Fruit fly (Drosophila melanogaster) whole organism, embryonic: Measurements from ENCODE around the gene CG4949.

Source experiments
- Atf6 ChIP-seq: fragments of 200-800 bp; sonication (Bioruptor generic); IDR thresholded peaks from 2 replicates; pipeline ENCODE4 v1.3.6; 2022; ENCODE audit warnings: missing biosample characterization, missing genetic modification characterization
- B-H2 ChIP-seq: fragments of 200-800 bp; sonication (Bioruptor generic); optimal IDR thresholded peaks from 2 replicates; lab custom pipeline; 2018; ENCODE audit warnings: missing biosample characterization, mild to moderate bottlenecking, missing genetic modification characterization
- CG10366 ChIP-seq: fragments of 200-800 bp; sonication (Bioruptor generic); IDR thresholded peaks from 2 replicates; pipeline ENCODE4 v1.3.6; 2022; ENCODE audit warnings: missing biosample characterization, missing genetic modification characterization
- CG10565 ChIP-seq: fragments of 200-800 bp; sonication (Bioruptor generic); optimal IDR thresholded peaks from 3 replicates; lab custom pipeline; 2016; ENCODE audit warnings: missing biosample characterization, mild to moderate bottlenecking, missing genetic modification characterization
- CG11504 ChIP-seq: fragments of 200-800 bp; sonication (Bioruptor generic); optimal IDR thresholded peaks from 3 replicates; lab custom pipeline; 2019; ENCODE audit warnings: missing biosample characterization, mild to moderate bottlenecking, missing genetic modification characterization, moderate library complexity
- CG13775 ChIP-seq: fragments of 200-800 bp; sonication (Bioruptor generic); optimal IDR thresholded peaks from 3 replicates; lab custom pipeline; 2017; ENCODE audit warnings: missing biosample characterization, mild to moderate bottlenecking, missing genetic modification characterization
- CG13894 ChIP-seq: fragments of 200-800 bp; sonication (Bioruptor generic); optimal IDR thresholded peaks from 3 replicates; lab custom pipeline; 2018; ENCODE audit warnings: missing biosample characterization, mild to moderate bottlenecking, missing genetic modification characterization, moderate library complexity
- CG15011 ChIP-seq: fragments of 200-800 bp; sonication (Bioruptor generic); optimal IDR thresholded peaks from 3 replicates; lab custom pipeline; 2018; ENCODE audit warnings: missing biosample characterization, mild to moderate bottlenecking, missing genetic modification characterization
- CG1602 ChIP-seq: fragments of 200-800 bp; sonication (Bioruptor generic); optimal IDR thresholded peaks from 3 replicates; lab custom pipeline; 2016; ENCODE audit warnings: missing biosample characterization, missing genetic modification characterization
- CG1792 ChIP-seq: fragments of 200-800 bp; sonication (Bioruptor generic); optimal IDR thresholded peaks from 2 replicates; lab custom pipeline; 2016; ENCODE audit warnings: missing biosample characterization, missing genetic modification characterization
- CG18262 ChIP-seq: fragments of 200-800 bp; optimal IDR thresholded peaks from 3 replicates; lab custom pipeline; 2019; ENCODE audit warnings: missing biosample characterization, mild to moderate bottlenecking, missing genetic modification characterization, moderate library complexity
- CG2120 ChIP-seq: fragments of 200-800 bp; sonication (Bioruptor generic); optimal IDR thresholded peaks from 3 replicates; lab custom pipeline; 2016; ENCODE audit warnings: missing biosample characterization, missing genetic modification characterization
- CG4328 ChIP-seq: fragments of 200-800 bp; sonication (Bioruptor generic); optimal IDR thresholded peaks from 3 replicates; lab custom pipeline; 2017; ENCODE audit warnings: missing biosample characterization, missing genetic modification reagents, missing genetic modification characterization
- CG8388 ChIP-seq: fragments of 200-800 bp; sonication (Bioruptor generic); optimal IDR thresholded peaks from 2 replicates; lab custom pipeline; 2019; ENCODE audit warnings: missing biosample characterization, mild to moderate bottlenecking, missing genetic modification characterization, moderate library complexity
- CTCF ChIP-seq: fragments of 200-800 bp; sonication (Bioruptor generic); optimal IDR thresholded peaks from 2 replicates; lab custom pipeline; 2017; ENCODE audit warnings: missing biosample characterization, mild to moderate bottlenecking, missing genetic modification characterization, moderate library complexity
- Dip3 ChIP-seq: fragments of 200-800 bp; sonication (Bioruptor generic); optimal IDR thresholded peaks from 3 replicates; lab custom pipeline; 2016; ENCODE audit warnings: missing biosample characterization, missing genetic modification characterization
- Ets97D ChIP-seq: fragments of 200-800 bp; sonication (Bioruptor generic); optimal IDR thresholded peaks from 3 replicates; lab custom pipeline; 2016; ENCODE audit warnings: missing biosample characterization, missing genetic modification characterization
- H2.0 ChIP-seq: fragments of 200-800 bp; sonication (Bioruptor generic); IDR thresholded peaks from 2 replicates; pipeline ENCODE4 v1.3.6; 2022; ENCODE audit warnings: missing biosample characterization, missing genetic modification characterization
- HLH3B ChIP-seq: fragments of 200-800 bp; sonication (Bioruptor generic); IDR thresholded peaks from 2 replicates; pipeline ENCODE4 v1.3.6; 2022; ENCODE audit warnings: missing biosample characterization, missing genetic modification characterization
- Hr51 ChIP-seq, 2 experiments: fragments of 200-800 bp; sonication (Bioruptor generic); optimal IDR thresholded peaks; 2 replicates in 1 of 2; 3 replicates in 1 of 2; lab custom pipeline; 2016 to 2018; ENCODE audit warnings: missing biosample characterization in 2 of 2, missing genetic modification characterization in 2 of 2, mild to moderate bottlenecking in 1 of 2, moderate library complexity in 1 of 2
- Hr78 ChIP-seq, 2 experiments: fragments of 200-800 bp in 1 of 2; fragments of >200 bp in 1 of 2; sonication (Bioruptor generic) in 1 of 2; optimal IDR thresholded peaks; 2 replicates each; lab custom pipeline; 2017 to 2019; ENCODE audit warnings: missing biosample characterization in 2 of 2, missing genetic modification characterization in 2 of 2, mild to moderate bottlenecking in 1 of 2, moderate library complexity in 1 of 2
- Lim3 ChIP-seq: fragments of 200-800 bp; sonication (Bioruptor generic); IDR thresholded peaks from 2 replicates; pipeline ENCODE4 v1.3.6; 2022; ENCODE audit warnings: missing biosample characterization, missing genetic modification characterization
- Lpt ChIP-seq: fragments of >200 bp; optimal IDR thresholded peaks from 2 replicates; lab custom pipeline; 2018; ENCODE audit warnings: missing biosample characterization, missing genetic modification characterization
- MTF-1 ChIP-seq: fragments of 200-800 bp; sonication (Bioruptor generic); optimal IDR thresholded peaks from 2 replicates; lab custom pipeline; 2018; ENCODE audit warnings: missing biosample characterization, mild to moderate bottlenecking, missing genetic modification characterization, borderline replicate concordance
- Max ChIP-seq: fragments of 200-800 bp; sonication (Bioruptor generic); optimal IDR thresholded peaks from 2 replicates; lab custom pipeline; 2016; ENCODE audit warnings: missing biosample characterization, mild to moderate bottlenecking, missing genetic modification characterization
- Med ChIP-seq: fragments of 200-800 bp; sonication (Bioruptor generic); peaks from one replicate; lab custom pipeline; 2016; ENCODE audit warnings: missing biosample characterization, missing genetic modification characterization, mild to moderate bottlenecking, inconsistent platforms, moderate library complexity
- NFAT ChIP-seq: fragments of 200-800 bp; sonication (Bioruptor generic); IDR thresholded peaks from 2 replicates; pipeline ENCODE4 v1.3.6; 2022; ENCODE audit warnings: missing biosample characterization, missing genetic modification characterization
- PHDP ChIP-seq: fragments of 200-800 bp; sonication (Bioruptor generic); optimal IDR thresholded peaks from 3 replicates; lab custom pipeline; 2018; ENCODE audit warnings: missing biosample characterization, mild to moderate bottlenecking, missing genetic modification characterization, moderate library complexity
- Rfx ChIP-seq: fragments of 200-800 bp; sonication (Bioruptor generic); IDR thresholded peaks from 2 replicates; pipeline ENCODE4 v1.3.6; 2022; ENCODE audit warnings: missing biosample characterization, missing genetic modification characterization
- Sin3A ChIP-seq: fragments of >200 bp; optimal IDR thresholded peaks from 2 replicates; lab custom pipeline; 2018
- Sry-β ChIP-seq: fragments of 200-800 bp; sonication (Bioruptor generic); optimal IDR thresholded peaks from 2 replicates; lab custom pipeline; 2018; ENCODE audit warnings: missing biosample characterization, mild to moderate bottlenecking, missing genetic modification characterization, moderate library complexity
- Usf ChIP-seq: fragments of 200-800 bp; sonication (Bioruptor generic); optimal IDR thresholded peaks from 2 replicates; lab custom pipeline; 2017; ENCODE audit warnings: missing genotype, missing biosample characterization, missing genetic modification characterization
- Xrp1 ChIP-seq: fragments of 200-800 bp; sonication (Bioruptor generic); IDR thresholded peaks from 2 replicates; pipeline ENCODE4 v1.3.6; 2022; ENCODE audit warnings: missing biosample characterization, missing genetic modification characterization
- ap ChIP-seq: fragments of 200-800 bp; sonication (Bioruptor generic); IDR thresholded peaks from 2 replicates; pipeline ENCODE4 v1.3.6; 2022; ENCODE audit warnings: missing biosample characterization, missing genetic modification characterization
- cad ChIP-seq: fragments of >200 bp; optimal IDR thresholded peaks from 2 replicates; lab custom pipeline; 2017; ENCODE audit warnings: missing biosample characterization, missing genetic modification characterization
- chinmo ChIP-seq: fragments of 200-800 bp; sonication (Bioruptor generic); IDR thresholded peaks from 4 replicates; pipeline ENCODE4 v1.3.6; 2022; ENCODE audit warnings: missing biosample characterization, missing genetic modification characterization; ENCODE audit not compliant: partially characterized antibody
- crp ChIP-seq, 2 experiments: fragments of 200-800 bp; sonication (Bioruptor generic); optimal IDR thresholded peaks; 2 replicates in 1 of 2; 3 replicates in 1 of 2; lab custom pipeline; 2017; ENCODE audit warnings: missing biosample characterization in 2 of 2, missing genetic modification characterization in 2 of 2, mild to moderate bottlenecking in 1 of 2, moderate library complexity in 1 of 2
- ewg ChIP-seq: fragments of 200-800 bp; sonication (Bioruptor generic); optimal IDR thresholded peaks from 3 replicates; lab custom pipeline; 2017; ENCODE audit warnings: mild to moderate bottlenecking, missing biosample characterization, missing genetic modification reagents, missing genetic modification characterization
- gcm ChIP-seq: fragments of 200-800 bp; sonication (Bioruptor generic); optimal IDR thresholded peaks from 2 replicates; lab custom pipeline; 2019; ENCODE audit warnings: missing biosample characterization, mild to moderate bottlenecking, missing genetic modification characterization, moderate library complexity
- gem ChIP-seq: fragments of 200-800 bp; sonication (Bioruptor generic); optimal IDR thresholded peaks from 2 replicates; lab custom pipeline; 2019; ENCODE audit warnings: missing biosample characterization, mild to moderate bottlenecking, missing genetic modification characterization, moderate library complexity
- grau ChIP-seq: fragments of 200-800 bp; optimal IDR thresholded peaks from 3 replicates; lab custom pipeline; 2019; ENCODE audit warnings: missing biosample characterization, mild to moderate bottlenecking, missing genetic modification characterization, moderate library complexity
- gsb-n ChIP-seq: fragments of 200-800 bp; sonication (Bioruptor generic); optimal IDR thresholded peaks from 3 replicates; lab custom pipeline; 2018; ENCODE audit warnings: missing biosample characterization, mild to moderate bottlenecking, missing genetic modification characterization
- jumu ChIP-seq: fragments of 200-800 bp; sonication (Bioruptor generic); optimal IDR thresholded peaks from 3 replicates; lab custom pipeline; 2016; ENCODE audit warnings: missing biosample characterization, missing genetic modification characterization
- knrl ChIP-seq: fragments of 200-800 bp; sonication (Bioruptor generic); IDR thresholded peaks from 3 replicates; pipeline ENCODE4 v1.3.6; 2022; ENCODE audit warnings: missing biosample characterization, missing genetic modification characterization; ENCODE audit not compliant: partially characterized antibody
- lab ChIP-seq: fragments of 200-800 bp; sonication (Bioruptor generic); optimal IDR thresholded peaks from 3 replicates; lab custom pipeline; 2017; ENCODE audit warnings: missing biosample characterization, missing genetic modification characterization, mild to moderate bottlenecking, moderate library complexity, missing genetic modification reagents
- pb ChIP-seq: fragments of 200-800 bp; sonication (Bioruptor generic); optimal IDR thresholded peaks from 3 replicates; lab custom pipeline; 2016; ENCODE audit warnings: missing biosample characterization, missing genetic modification characterization
- phol ChIP-seq: fragments of 200-800 bp; sonication (Bioruptor generic); optimal IDR thresholded peaks from 3 replicates; lab custom pipeline; 2018; ENCODE audit warnings: missing biosample characterization, mild to moderate bottlenecking, missing genetic modification characterization, moderate library complexity
- sd ChIP-seq: fragments of 200-800 bp; sonication (Bioruptor generic); optimal IDR thresholded peaks from 3 replicates; lab custom pipeline; 2018; ENCODE audit warnings: missing biosample characterization, mild to moderate bottlenecking, missing genetic modification characterization, moderate library complexity
- sr ChIP-seq: fragments of 200-800 bp; sonication (Bioruptor generic); IDR thresholded peaks from 3 replicates; pipeline ENCODE4 v1.3.6; 2022; ENCODE audit warnings: missing biosample characterization, missing genetic modification characterization
- tll ChIP-seq, 2 experiments: fragments of 200-800 bp in 1 of 2; fragments of >200 bp in 1 of 2; sonication (Bioruptor generic) in 1 of 2; optimal IDR thresholded peaks; 2 replicates each; lab custom pipeline; 2017 to 2019; ENCODE audit warnings: missing biosample characterization in 2 of 2, missing genetic modification characterization in 2 of 2, mild to moderate bottlenecking in 1 of 2, moderate library complexity in 1 of 2
- zf30C ChIP-seq: fragments of 200-800 bp; sonication (Bioruptor generic); optimal IDR thresholded peaks from 3 replicates; lab custom pipeline; 2018; ENCODE audit warnings: missing biosample characterization, mild to moderate bottlenecking, missing genetic modification characterization

Gene CG4949

dm6 chrX:17108000-17108399 lies 29.4 kb downstream of the CG4949 start (continued):
- TF ChIP-seq CG18262 = peak; percentile 10
- TF ChIP-seq CG8388 = no peak
- no peak for TF ChIP-seq Hr78 (GFP tag; optimal IDR thresholded peaks at IDR 0.05; lab: Kevin White, UChicago)
- TF ChIP-seq NFAT (GFP tag; lab: Robert Waterston, UW) = no peak
- TF ChIP-seq Sin3A (lab: Kevin White, UChicago) = no peak
- TF ChIP-seq Xrp1 (GFP tag; lab: Robert Waterston, UW) = 0 out of 2 replicates have a peak, but pooled peaks have one; percentile 17
- TF ChIP-seq H2.0 (GFP tag; lab: Robert Waterston, UW) = no peak
- no peak for TF ChIP-seq ewg (GFP tag; lab: Kevin White, UChicago)
- TF ChIP-seq Hr51 (GFP tag; optimal IDR thresholded peaks at IDR 0.05; lab: Kevin White, UChicago) = peak in 1 of 2 experiments; percentile 11
- TF ChIP-seq Atf6 (GFP tag; lab: Robert Waterston, UW) = no peak
- no peak for TF ChIP-seq CG15011 (GFP tag; lab: Kevin White, UChicago)
- TF ChIP-seq CTCF = no peak
- TF ChIP-seq phol = peak; percentile 11
- TF ChIP-seq cad (GFP tag; lab: Kevin White, UChicago) = no peak
- no peak for TF ChIP-seq jumu (GFP tag; lab: Kevin White, UChicago)
- TF ChIP-seq CG2120 = no peak
- TF ChIP-seq CG1792 (GFP tag; lab: Kevin White, UChicago) = no peak
- TF ChIP-seq Ets97D (GFP tag; lab: Kevin White, UChicago) = no peak
- no peak for TF ChIP-seq crp (GFP tag; optimal IDR thresholded peaks at IDR 0.05; lab: Kevin White, UChicago)
- TF ChIP-seq CG13894 (tag; lab: Kevin White, UChicago) = no peak
- TF ChIP-seq zf30C (GFP tag; lab: Kevin White, UChicago) = peak; percentile 22
- TF ChIP-seq Rfx (GFP tag; lab: Robert Waterston, UW) = no peak
- no peak for TF ChIP-seq CG10565 (GFP tag; lab: Kevin White, UChicago)
- TF ChIP-seq Sry-β (GFP tag; lab: Kevin White, UChicago) = no peak
- peak; percentile 11 for TF ChIP-seq CG11504 (tag; lab: Kevin White, UChicago)
- TF ChIP-seq grau (tag; lab: Kevin White, UChicago) = peak; percentile 21
- peak; percentile 43 for TF ChIP-seq gem (tag; lab: Kevin White, UChicago)
- no peak for TF ChIP-seq HLH3B (GFP tag; lab: Robert Waterston, UW)

dm6 chrX:17109673-17110072 lies 31.0 kb downstream of the CG4949 start:
- no peak for TF ChIP-seq Lpt
- no peak for TF ChIP-seq knrl (GFP tag; lab: Robert Waterston, UW)
- TF ChIP-seq pb (GFP tag; lab: Kevin White, UChicago) = no peak
- no peak for TF ChIP-seq CG10366 (GFP tag; lab: Robert Waterston, UW)
- TF ChIP-seq Max (GFP tag; lab: Kevin White, UChicago) = no peak
- TF ChIP-seq CG13894 (tag; lab: Kevin White, UChicago) = peak; percentile 32
- no peak for TF ChIP-seq sr (GFP tag; lab: Robert Waterston, UW)
- TF ChIP-seq chinmo = 0 out of 4 replicates have a peak, but pooled peaks have one; percentile 46
- TF ChIP-seq Med = peak; percentile 54
- TF ChIP-seq HLH3B (GFP tag; lab: Robert Waterston, UW) = no peak
- no peak for TF ChIP-seq tll (GFP tag; optimal IDR thresholded peaks at IDR 0.05; lab: Kevin White, UChicago)
- TF ChIP-seq CG4328 (GFP tag; lab: Kevin White, UChicago) = no peak
- no peak for TF ChIP-seq PHDP
- no peak for TF ChIP-seq Usf
- TF ChIP-seq gsb-n (tag; lab: Kevin White, UChicago) = no peak
- no peak for TF ChIP-seq ap (GFP tag; lab: Robert Waterston, UW)
- TF ChIP-seq CG15011 (GFP tag; lab: Kevin White, UChicago) = no peak
- no peak for TF ChIP-seq Dip3 (GFP tag; lab: Kevin White, UChicago)
- no peak for TF ChIP-seq CG1602 (GFP tag; lab: Kevin White, UChicago)
- TF ChIP-seq sd (tag; lab: Kevin White, UChicago) = peak; percentile 26
- peak; percentile 4 for TF ChIP-seq B-H2
- TF ChIP-seq Lim3 = no peak
- TF ChIP-seq CG13775 (GFP tag; lab: Kevin White, UChicago) = no peak
- TF ChIP-seq gcm (GFP tag; lab: Kevin White, UChicago) = no peak
- no peak for TF ChIP-seq MTF-1
- TF ChIP-seq lab (GFP tag; lab: Kevin White, UChicago) = peak; percentile 21
